Worm (Caenorhabditis elegans) whole organism, L4 larva: ENCODE data around the gene hdl-1.

Source experiments
- T26A8.4 ChIP-seq: fragments of 200-800 bp; sonication (Bioruptor generic); IDR thresholded peaks from 2 replicates; pipeline ENCODE4 v1.3.6; 2022; ENCODE audit warnings: missing genetic modification characterization, missing compliant biosample characterization
- ZK337.2 ChIP-seq: fragments of 200-800 bp; sonication (Bioruptor generic); IDR thresholded peaks from 2 replicates; pipeline ENCODE4 v1.3.6; 2022; ENCODE audit warnings: missing genetic modification reagents, missing genetic modification characterization, missing compliant biosample characterization
- aha-1 ChIP-seq: fragments of 150-350 bp; peaks from one replicate; lab custom pipeline; 2014; ENCODE audit warnings: missing biosample characterization, missing genetic modification characterization
- ama-1 ChIP-seq: fragments of 150-350 bp; optimal IDR thresholded peaks from 2 replicates; lab custom pipeline; 2014; ENCODE audit warnings: inconsistent platforms, mixed read lengths
- attf-4 ChIP-seq: sonication (generic microtip); optimal IDR thresholded peaks from 3 replicates; lab custom pipeline; 2017; ENCODE audit warnings: missing biosample characterization, missing genetic modification characterization
- ceh-44 ChIP-seq: fragments of 200-800 bp; sonication (Bioruptor generic); IDR thresholded peaks from 2 replicates; pipeline ENCODE4 v1.3.6; 2022; ENCODE audit warnings: missing genetic modification reagents, missing genetic modification characterization, missing compliant biosample characterization
- ceh-82 ChIP-seq: sonication (generic microtip); optimal IDR thresholded peaks from 2 replicates; lab custom pipeline; 2017; ENCODE audit warnings: missing biosample characterization, missing genetic modification characterization
- daf-12 ChIP-seq: fragments of 150-350 bp; optimal IDR thresholded peaks from 2 replicates; lab custom pipeline; 2014; ENCODE audit warnings: missing biosample characterization, missing genetic modification reagents, missing genetic modification characterization
- daf-16 ChIP-seq, 3 experiments: sonication (generic microtip); optimal IDR thresholded peaks; 2 replicates each; lab custom pipeline; 2016 to 2017; ENCODE audit warnings: missing genetic modification characterization in 3 of 3, missing genetic modification reagents in 3 of 3, mild to moderate bottlenecking in 2 of 3, missing compliant biosample characterization in 2 of 3, missing biosample characterization in 1 of 3, moderate library complexity in 1 of 3
- dmd-6 ChIP-seq: fragments of 200-800 bp; sonication (Bioruptor generic); IDR thresholded peaks from 2 replicates; pipeline ENCODE4 v1.3.6; 2022; ENCODE audit warnings: missing genetic modification reagents, missing genetic modification characterization, missing compliant biosample characterization
- dmd-9 ChIP-seq: fragments of 200-800 bp; sonication (Bioruptor generic); IDR thresholded peaks from 2 replicates; pipeline ENCODE4 v1.3.6; 2022; ENCODE audit warnings: missing genetic modification reagents, missing genetic modification characterization, missing compliant biosample characterization
- dpl-1 ChIP-seq: fragments of 150-350 bp; optimal IDR thresholded peaks from 2 replicates; lab custom pipeline; 2014; ENCODE audit warnings: missing biosample characterization, missing genetic modification reagents, missing genetic modification characterization
- dve-1 ChIP-seq: sonication (generic microtip); optimal IDR thresholded peaks from 2 replicates; lab custom pipeline; 2017; ENCODE audit warnings: antibody characterized with exemption, mild to moderate bottlenecking, missing genetic modification characterization, missing compliant biosample characterization; ENCODE audit not compliant: insufficient read depth
- egl-43 ChIP-seq: fragments of 200-800 bp; sonication (Bioruptor generic); IDR thresholded peaks from 2 replicates; pipeline ENCODE4 v1.3.6; 2022; ENCODE audit warnings: missing genetic modification reagents, missing genetic modification characterization, missing compliant biosample characterization
- fos-1 ChIP-seq: fragments of 150-350 bp; optimal IDR thresholded peaks from 2 replicates; lab custom pipeline; 2014; ENCODE audit warnings: missing biosample characterization, missing genetic modification characterization
- hif-1 ChIP-seq, 2 experiments: sonication (generic microtip); optimal IDR thresholded peaks; 2 replicates each; lab custom pipeline; 2016 to 2017; ENCODE audit warnings: missing compliant biosample characterization in 2 of 2, missing genetic modification characterization in 2 of 2, missing genetic modification reagents in 2 of 2, missing genotype in 2 of 2, mild to moderate bottlenecking in 1 of 2
- hlh-11 ChIP-seq: fragments of 200-800 bp; sonication (Bioruptor generic); optimal IDR thresholded peaks from 2 replicates; lab custom pipeline; 2018; ENCODE audit warnings: mild to moderate bottlenecking, missing genetic modification characterization, missing compliant biosample characterization
- hmg-1.1 ChIP-seq: fragments of 200-800 bp; sonication (Bioruptor generic); IDR thresholded peaks from 2 replicates; pipeline ENCODE4 v1.3.6; 2022; ENCODE audit warnings: missing genetic modification reagents, missing genetic modification characterization, missing compliant biosample characterization
- jun-1 ChIP-seq: fragments of 150-350 bp; optimal IDR thresholded peaks from 2 replicates; lab custom pipeline; 2014; ENCODE audit warnings: missing biosample characterization, missing genetic modification reagents, missing genetic modification characterization
- lim-7 ChIP-seq: fragments of 200-800 bp; sonication (Bioruptor generic); IDR thresholded peaks from 2 replicates; pipeline ENCODE4 v1.3.6; 2022; ENCODE audit warnings: missing genetic modification characterization, missing compliant biosample characterization
- lin-1 ChIP-seq: fragments of 200-800 bp; sonication (Bioruptor generic); IDR thresholded peaks from 2 replicates; pipeline ENCODE4 v1.3.6; 2022; ENCODE audit warnings: missing genetic modification reagents, missing genetic modification characterization, missing compliant biosample characterization
- lin-13 ChIP-seq: fragments of 150-350 bp; optimal IDR thresholded peaks from 2 replicates; lab custom pipeline; 2014; ENCODE audit warnings: missing biosample characterization, missing genetic modification reagents, missing genetic modification characterization
- lin-29 ChIP-seq: fragments of 200-800 bp; sonication (Bioruptor generic); IDR thresholded peaks from 2 replicates; pipeline ENCODE4 v1.3.6; 2022; ENCODE audit warnings: missing genetic modification reagents, missing genetic modification characterization, missing compliant biosample characterization
- lin-39 ChIP-seq: fragments of 150-350 bp; optimal IDR thresholded peaks from 2 replicates; lab custom pipeline; 2014; ENCODE audit warnings: missing biosample characterization, missing genetic modification reagents, missing genetic modification characterization
- lsy-2 ChIP-seq, 2 experiments: fragments of 150-350 bp in 1 of 2; sonication (generic microtip) in 1 of 2; optimal IDR thresholded peaks; 2 replicates each; lab custom pipeline; 2014 to 2017; ENCODE audit warnings: missing biosample characterization in 2 of 2, missing genetic modification characterization in 2 of 2
- madf-5 ChIP-seq, 2 experiments: fragments of 200-800 bp; sonication (Bioruptor generic); IDR thresholded peaks; 2 replicates each; pipeline ENCODE4 v1.3.6; 2022; ENCODE audit warnings: missing compliant biosample characterization in 2 of 2, missing genetic modification characterization in 2 of 2
- madf-9 ChIP-seq: fragments of 200-800 bp; sonication (Bioruptor generic); conservative IDR thresholded peaks from 2 replicates; pipeline ENCODE4 v1.3.6; 2022; ENCODE audit warnings: missing genetic modification reagents, missing genetic modification characterization, missing compliant biosample characterization
- mdl-1 ChIP-seq, 2 experiments: fragments of 150-350 bp in 1 of 2; sonication (generic microtip) in 1 of 2; optimal IDR thresholded peaks; 2 replicates each; lab custom pipeline; 2014 to 2017; ENCODE audit warnings: missing biosample characterization in 2 of 2, missing genetic modification characterization in 2 of 2
- mep-1 ChIP-seq: fragments of 150-350 bp; sonication (generic microtip); optimal IDR thresholded peaks from 3 replicates; lab custom pipeline; 2014; ENCODE audit warnings: missing biosample characterization, missing genetic modification characterization
- mes-2 ChIP-seq: sonication (generic microtip); optimal IDR thresholded peaks from 2 replicates; lab custom pipeline; 2016; ENCODE audit warnings: missing genotype, mild to moderate bottlenecking, missing genetic modification characterization, missing compliant biosample characterization; ENCODE audit not compliant: poor library complexity, severe bottlenecking
- nhr-11 ChIP-seq: fragments of 150-350 bp; optimal IDR thresholded peaks from 2 replicates; lab custom pipeline; 2014; ENCODE audit warnings: missing biosample characterization, missing genetic modification characterization
- nhr-111 ChIP-seq: fragments of 200-800 bp; sonication (Bioruptor generic); optimal IDR thresholded peaks from 2 replicates; lab custom pipeline; 2018; ENCODE audit warnings: mild to moderate bottlenecking, missing genetic modification characterization, missing compliant biosample characterization
- nhr-28 ChIP-seq: fragments of 150-350 bp; optimal IDR thresholded peaks from 2 replicates; lab custom pipeline; 2014; ENCODE audit warnings: missing biosample characterization, missing genetic modification characterization
- nhr-48 ChIP-seq: sonication (generic microtip); optimal IDR thresholded peaks from 2 replicates; lab custom pipeline; 2016; ENCODE audit warnings: mild to moderate bottlenecking, missing genetic modification characterization, missing compliant biosample characterization
- nhr-6 ChIP-seq: fragments of 150-350 bp; optimal IDR thresholded peaks from 2 replicates; lab custom pipeline; 2014; ENCODE audit warnings: missing biosample characterization, missing genetic modification characterization
- nhr-76 ChIP-seq: fragments of 150-350 bp; optimal IDR thresholded peaks from 2 replicates; lab custom pipeline; 2014; ENCODE audit warnings: missing biosample characterization, missing genetic modification characterization
- nhr-77 ChIP-seq: fragments of 150-350 bp; optimal IDR thresholded peaks from 2 replicates; lab custom pipeline; 2014; ENCODE audit warnings: missing biosample characterization, missing genetic modification characterization
- pha-4 ChIP-seq, 2 experiments: fragments of 150-350 bp in 1 of 2; fragments of 200-800 bp in 1 of 2; sonication (Bioruptor generic) in 1 of 2; IDR thresholded peaks in 1 of 2; optimal IDR thresholded peaks in 1 of 2; 2 replicates each; pipeline versions ENCODE4 v1.3.6 to Lab custom; 2014 to 2022; ENCODE audit warnings: missing genetic modification characterization in 2 of 2, missing genetic modification reagents in 2 of 2, missing biosample characterization in 1 of 2, missing compliant biosample characterization in 1 of 2
- rbr-2 ChIP-seq: sonication (generic microtip); optimal IDR thresholded peaks from 2 replicates; lab custom pipeline; 2016; ENCODE audit warnings: missing genotype, missing genetic modification characterization, missing compliant biosample characterization
- sdz-12 ChIP-seq: fragments of 200-800 bp; sonication (Bioruptor generic); optimal IDR thresholded peaks from 2 replicates; lab custom pipeline; 2018; ENCODE audit warnings: mild to moderate bottlenecking, missing genetic modification characterization, missing compliant biosample characterization
- set-16 ChIP-seq: fragments of 200-800 bp; sonication (Bioruptor generic); IDR thresholded peaks from 2 replicates; pipeline ENCODE4 v1.3.6; 2022; ENCODE audit warnings: missing genetic modification reagents, missing genetic modification characterization, missing compliant biosample characterization
- skn-1 ChIP-seq: fragments of 150-350 bp; optimal IDR thresholded peaks from 2 replicates; lab custom pipeline; 2014; ENCODE audit warnings: missing biosample characterization, missing genetic modification characterization
- snpc-1.2 ChIP-seq: fragments of 200-800 bp; sonication (Bioruptor generic); IDR thresholded peaks from 2 replicates; pipeline ENCODE4 v1.3.6; 2022; ENCODE audit warnings: missing genetic modification reagents, missing genetic modification characterization, missing compliant biosample characterization
- unc-130 ChIP-seq: sonication (generic microtip); optimal IDR thresholded peaks from 2 replicates; lab custom pipeline; 2016; ENCODE audit warnings: missing genetic modification reagents, missing genetic modification characterization, missing compliant biosample characterization
- unc-39 ChIP-seq: sonication (generic microtip); optimal IDR thresholded peaks from 2 replicates; lab custom pipeline; 2017; ENCODE audit warnings: missing biosample characterization, missing genetic modification characterization
- vab-7 ChIP-seq: fragments of 200-800 bp; sonication (Bioruptor generic); IDR thresholded peaks from 2 replicates; pipeline ENCODE4 v1.3.6; 2022; ENCODE audit warnings: missing genetic modification reagents, missing genetic modification characterization, missing compliant biosample characterization
- zfp-2 ChIP-seq: sonication (generic microtip); optimal IDR thresholded peaks from 2 replicates; lab custom pipeline; 2016; ENCODE audit warnings: mild to moderate bottlenecking, missing genetic modification characterization, missing compliant biosample characterization
- zfp-3 ChIP-seq: fragments of 200-800 bp; sonication (Bioruptor generic); conservative IDR thresholded peaks from 2 replicates; pipeline ENCODE4 v1.3.6; 2022; ENCODE audit warnings: missing genetic modification reagents, missing genetic modification characterization, missing compliant biosample characterization
- zip-11 ChIP-seq: fragments of 200-800 bp; sonication (Bioruptor generic); IDR thresholded peaks from 2 replicates; pipeline ENCODE4 v1.3.6; 2022; ENCODE audit warnings: missing genetic modification characterization, missing compliant biosample characterization
- zip-2 ChIP-seq: fragments of 150-350 bp; optimal IDR thresholded peaks from 2 replicates; lab custom pipeline; 2014; ENCODE audit warnings: missing biosample characterization, missing genetic modification characterization

The hdl-1 gene

ce11 chrIV:11915768-11916453, 33.7 kb downstream of the hdl-1 start, which contains the start of gene ZK822.9 (continued):
- TF ChIP-seq zfp-2 (tag; lab: Kevin White, UChicago) (no peak), hif-1 (tag; optimal IDR thresholded peaks at IDR 0.05; lab: Kevin White, UChicago) (peak in 1 of 2 experiments; percentile 17), dpl-1 (no peak), daf-12 (tag; lab: Kevin White, UChicago) (no peak), daf-16 (GFP tag; optimal IDR thresholded peaks at IDR 0.05; lab: Kevin White, UChicago) (no peak), daf-16 (tag; optimal IDR thresholded peaks at IDR 0.05; lab: Kevin White, UChicago) (peak; percentile 70), hlh-11 (tag; lab: Kevin White, UChicago) (peak; percentile 78), dve-1 (peak; percentile 24), lin-1 (GFP tag; lab: Robert Waterston, UW) (no peak), nhr-77 (no peak), nhr-76 (no peak), aha-1 (peak; percentile 65), ZK337.2 (GFP tag; lab: Robert Waterston, UW) (no peak), zfp-3 (GFP tag; lab: Robert Waterston, UW) (no peak), attf-4 (tag; lab: Kevin White, UChicago) (no peak), unc-39 (tag; lab: Kevin White, UChicago) (no peak), nhr-111 (GFP tag; lab: Kevin White, UChicago) (no peak), nhr-48 (tag; lab: Kevin White, UChicago) (no peak), fos-1 (tag; lab: Kevin White, UChicago) (no peak), ceh-82 (tag; lab: Kevin White, UChicago) (no peak), zip-2 (tag; lab: Kevin White, UChicago) (no peak), madf-9 (GFP tag; lab: Robert Waterston, UW) (no peak), snpc-1.2 (GFP tag; lab: Robert Waterston, UW) (no peak), vab-7 (GFP tag; lab: Robert Waterston, UW) (no peak), ceh-44 (GFP tag; lab: Robert Waterston, UW) (no peak), lin-39 (no peak), nhr-6 (tag; lab: Kevin White, UChicago) (no peak), zip-11 (GFP tag; lab: Robert Waterston, UW) (no peak), T26A8.4 (GFP tag; lab: Robert Waterston, UW) (no peak), jun-1 (tag; lab: Kevin White, UChicago) (no peak), skn-1 (tag; lab: Kevin White, UChicago) (no peak), ama-1 (lab: Kevin White, UChicago) (no peak), lim-7 (GFP tag; lab: Robert Waterston, UW) (no peak), pha-4 (GFP tag; IDR thresholded peaks at IDR 0.05; lab: Robert Waterston, UW) (no peak), pha-4 (tag; optimal IDR thresholded peaks at IDR 0.05; lab: Kevin White, UChicago) (no peak), sdz-12 (GFP tag; lab: Kevin White, UChicago) (no peak), unc-130 (GFP tag; lab: Kevin White, UChicago) (no peak), madf-5 (GFP tag; IDR thresholded peaks at IDR 0.05; lab: Robert Waterston, UW) (no peak), set-16 (GFP tag; lab: Robert Waterston, UW) (peak; percentile 47; the same call in 1 of the 2 replicates), nhr-11 (tag; lab: Kevin White, UChicago) (no peak), rbr-2 (no peak), lin-13 (GFP tag; lab: Kevin White, UChicago) (no peak), dmd-6 (GFP tag; lab: Robert Waterston, UW) (peak; percentile 26), hmg-1.1 (GFP tag; lab: Robert Waterston, UW) (no peak), lsy-2 (tag; optimal IDR thresholded peaks at IDR 0.05; lab: Kevin White, UChicago) (no peak), mep-1 (tag; lab: Kevin White, UChicago) (peak; percentile 49), mes-2 (tag; lab: Kevin White, UChicago) (peak; percentile 30), egl-43 (GFP tag; lab: Robert Waterston, UW) (no peak), dmd-9 (GFP tag; lab: Robert Waterston, UW) (no peak), nhr-28 (tag; lab: Kevin White, UChicago) (peak; percentile 82), lin-29 (GFP tag; lab: Robert Waterston, UW) (no peak), mdl-1 (tag; optimal IDR thresholded peaks at IDR 0.05; lab: Kevin White, UChicago) (no peak)
